Fruit fly (Drosophila melanogaster) whole organism, prepupa: ENCODE measurements around the gene CG17129.

Experiments used
- Blimp-1 ChIP-seq: fragments of 200-800 bp; sonication (Bioruptor generic); optimal IDR thresholded peaks from 3 replicates; lab custom pipeline; 2017; ENCODE audit warnings: missing biosample characterization, missing genetic modification characterization, mild to moderate bottlenecking, moderate library complexity, missing genetic modification reagents
- CG10669 ChIP-seq: fragments of 200-800 bp; sonication (Bioruptor generic); optimal IDR thresholded peaks from 3 replicates; lab custom pipeline; 2018; ENCODE audit warnings: missing biosample characterization, mild to moderate bottlenecking, missing genetic modification characterization, moderate library complexity
- CG32006 ChIP-seq: fragments of 200-800 bp; sonication (Bioruptor generic); optimal IDR thresholded peaks from 3 replicates; lab custom pipeline; 2017; ENCODE audit warnings: missing biosample characterization, mild to moderate bottlenecking, missing genetic modification characterization
- CG34406 ChIP-seq: fragments of 200-800 bp; sonication (Bioruptor generic); optimal IDR thresholded peaks from 3 replicates; lab custom pipeline; 2016; ENCODE audit warnings: missing biosample characterization, missing genetic modification characterization
- CG6276 ChIP-seq: fragments of 200-800 bp; sonication (Bioruptor generic); optimal IDR thresholded peaks from 2 replicates; lab custom pipeline; 2017; ENCODE audit warnings: missing biosample characterization, mild to moderate bottlenecking, missing genetic modification characterization
- Eip75B ChIP-seq: fragments of 200-800 bp; sonication (Bioruptor generic); optimal IDR thresholded peaks from 3 replicates; lab custom pipeline; 2016; ENCODE audit warnings: missing biosample characterization, missing genetic modification characterization
- Gug ChIP-seq: fragments of 200-800 bp; sonication (Bioruptor generic); IDR thresholded peaks from 2 replicates; pipeline ENCODE4 v1.3.6; 2022; ENCODE audit warnings: missing biosample characterization, missing genetic modification characterization
- Hr39 ChIP-seq: fragments of 200-800 bp; sonication (Bioruptor generic); optimal IDR thresholded peaks from 2 replicates; lab custom pipeline; 2016; ENCODE audit warnings: missing biosample characterization, missing genetic modification characterization
- Lpt ChIP-seq: fragments of 200-800 bp; sonication (Bioruptor generic); optimal IDR thresholded peaks from 3 replicates; lab custom pipeline; 2016; ENCODE audit warnings: missing biosample characterization, missing genetic modification characterization
- acj6 ChIP-seq: fragments of 200-800 bp; sonication (Bioruptor generic); optimal IDR thresholded peaks from 3 replicates; lab custom pipeline; 2016; ENCODE audit warnings: missing biosample characterization, missing genetic modification characterization
- eg ChIP-seq: fragments of 200-800 bp; sonication (Bioruptor generic); IDR thresholded peaks from 3 replicates; pipeline ENCODE4 v1.3.6; 2022; ENCODE audit warnings: missing biosample characterization, missing genetic modification characterization

DNA sequence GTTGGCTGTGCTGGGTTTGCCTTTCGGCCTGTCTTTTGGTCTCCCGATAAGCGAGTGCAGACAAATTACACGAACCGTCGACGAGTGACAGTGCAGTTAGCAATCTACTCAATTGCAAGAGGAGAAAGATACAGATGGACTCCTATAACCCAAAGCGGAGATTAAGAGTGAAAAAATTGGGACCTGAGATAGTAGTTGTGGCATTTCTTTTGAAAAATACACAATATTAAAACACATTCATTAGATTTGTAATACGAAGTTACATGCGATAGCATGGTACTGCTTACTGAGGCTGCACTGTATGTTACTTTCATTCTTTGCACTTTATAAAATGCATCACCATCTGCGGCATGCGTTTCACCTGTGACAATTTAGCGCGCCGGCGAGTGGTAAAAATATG is 47.1 kb upstream of the CG17129 start:
- no peak for TF ChIP-seq Lpt (GFP tag; lab: Kevin White, UChicago)
- peak; percentile 42 for TF ChIP-seq acj6 (GFP tag; lab: Kevin White, UChicago)
- TF ChIP-seq eg (GFP tag; lab: Robert Waterston, UW) = no peak
- TF ChIP-seq CG6276 (GFP tag; lab: Kevin White, UChicago) = no peak
- no peak for TF ChIP-seq CG32006
- TF ChIP-seq Eip75B (GFP tag; lab: Kevin White, UChicago) = peak; percentile 28
- TF ChIP-seq Gug = no peak
- TF ChIP-seq Blimp-1 (GFP tag; lab: Kevin White, UChicago) = peak; percentile 44
- no peak for TF ChIP-seq CG10669
- TF ChIP-seq Hr39 (GFP tag; lab: Kevin White, UChicago) = peak; percentile 61
- peak; percentile 11 for TF ChIP-seq CG34406 (GFP tag; lab: Kevin White, UChicago)
